Worm (Caenorhabditis elegans): Measurements from ENCODE around the gene lec-8.

The lec-8 gene

DNA sequence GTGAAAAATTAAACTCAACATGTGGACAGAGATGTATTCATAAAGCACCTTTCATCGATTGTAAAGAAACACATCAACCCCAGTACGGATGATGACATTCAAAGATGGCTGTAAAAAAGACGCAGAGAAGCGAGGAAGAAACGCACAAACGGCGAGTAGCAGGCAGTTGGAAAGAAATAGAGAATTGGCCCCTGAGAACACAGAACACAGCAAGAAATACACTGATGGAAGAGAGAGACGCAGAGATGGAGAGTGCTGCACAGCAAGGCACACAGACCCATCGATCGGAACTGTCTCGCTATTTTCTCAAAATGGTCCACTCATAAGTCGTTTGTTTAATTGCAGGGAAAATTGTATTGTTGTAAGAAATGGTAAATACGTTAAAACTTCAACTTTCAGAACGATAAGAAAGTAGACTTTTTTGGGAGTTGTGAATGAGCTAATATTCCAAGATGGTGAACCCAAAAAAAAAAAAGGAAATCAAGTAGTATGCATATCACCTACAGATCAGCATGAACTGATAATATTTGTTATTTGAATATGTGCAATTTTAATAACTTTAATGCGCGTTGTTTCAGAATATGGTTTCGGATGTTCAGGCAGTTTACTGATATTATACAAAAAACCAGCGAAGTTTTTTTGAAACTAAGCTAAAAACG is 27.6 kb upstream of the lec-8 start (continued):
- no peak for TF ChIP-seq daf-8 (GFP tag; IDR thresholded peaks at IDR 0.05)
- 0 out of 2 replicates have a peak, but pooled peaks have one; percentile 43 for TF ChIP-seq arid-1 (GFP tag; conservative IDR thresholded peaks at IDR 0.05)
- 0 out of 2 replicates have a peak, but pooled peaks have one; percentile 15 for TF ChIP-seq php-3 (GFP tag; IDR thresholded peaks at IDR 0.05)
- TF ChIP-seq nhr-76 (tag; optimal IDR thresholded peaks at IDR 0.05): no peak
- no peak for TF ChIP-seq unc-39 (tag; optimal IDR thresholded peaks at IDR 0.05)
- no peak for TF ChIP-seq fkh-10 (GFP tag; optimal IDR thresholded peaks at IDR 0.05)
- TF ChIP-seq aly-2 (tag; optimal IDR thresholded peaks at IDR 0.05): no peak
- no peak for TF ChIP-seq nhr-42 (GFP tag; IDR thresholded peaks at IDR 0.05)
- TF ChIP-seq dmd-9 (GFP tag; IDR thresholded peaks at IDR 0.05): no peak
- no peak for TF ChIP-seq ceh-44 (GFP tag; IDR thresholded peaks at IDR 0.05)
- no peak for TF ChIP-seq fos-1 (tag; optimal IDR thresholded peaks at IDR 0.05)
- no peak for TF ChIP-seq mxl-2 (GFP tag; conservative IDR thresholded peaks at IDR 0.05)
- TF ChIP-seq hmg-1.1 (GFP tag; IDR thresholded peaks at IDR 0.05): peak; percentile 82
- peak; percentile 80 for TF ChIP-seq hlh-11 (tag; optimal IDR thresholded peaks at IDR 0.05)
- peak; percentile 45 for TF ChIP-seq nhr-28 (tag; optimal IDR thresholded peaks at IDR 0.05)
- no peak for TF ChIP-seq F37D6.2 (tag; optimal IDR thresholded peaks at IDR 0.05)
- TF ChIP-seq zip-11 (GFP tag; IDR thresholded peaks at IDR 0.05): no peak
- TF ChIP-seq vab-7 (GFP tag; IDR thresholded peaks at IDR 0.05): no peak
- TF ChIP-seq egl-43 (GFP tag; IDR thresholded peaks at IDR 0.05): no peak
- no peak for TF ChIP-seq nhr-41 (GFP tag; IDR thresholded peaks at IDR 0.05)
- TF ChIP-seq snpc-1.2 (GFP tag; IDR thresholded peaks at IDR 0.05): no peak
- peak; percentile 33 for TF ChIP-seq pqm-1 (tag; optimal IDR thresholded peaks at IDR 0.05)
- TF ChIP-seq unc-130 (GFP tag; optimal IDR thresholded peaks at IDR 0.05): no peak
- no peak for TF ChIP-seq daf-12 (tag; optimal IDR thresholded peaks at IDR 0.05)
- no peak for TF ChIP-seq pha-4 (GFP tag; IDR thresholded peaks at IDR 0.05)
- peak; percentile 72 for TF ChIP-seq pha-4 (tag; optimal IDR thresholded peaks at IDR 0.05)
- TF ChIP-seq nhr-77 (tag; optimal IDR thresholded peaks at IDR 0.05): no peak
- TF ChIP-seq ceh-28 (tag; optimal IDR thresholded peaks at IDR 0.05): peak; percentile 38
- no peak for TF ChIP-seq zip-2 (tag; optimal IDR thresholded peaks at IDR 0.05)
- TF ChIP-seq lin-29 (GFP tag; IDR thresholded peaks at IDR 0.05): no peak
- no peak for TF ChIP-seq R02D3.7 (tag; optimal IDR thresholded peaks at IDR 0.05)
- TF ChIP-seq hlh-30 (tag; optimal IDR thresholded peaks at IDR 0.05; ENCODE audit: insufficient read depth): peak; percentile 61
- no peak for TF ChIP-seq ama-1 (optimal IDR thresholded peaks at IDR 0.05)
- no peak for TF ChIP-seq saeg-2 (GFP tag; IDR thresholded peaks at IDR 0.05)
- TF ChIP-seq sdz-12 (GFP tag; optimal IDR thresholded peaks at IDR 0.05): no peak
- no peak for TF ChIP-seq lim-7 (GFP tag; IDR thresholded peaks at IDR 0.05)
- TF ChIP-seq lin-1 (GFP tag; IDR thresholded peaks at IDR 0.05): no peak
- no peak for TF ChIP-seq madf-9 (GFP tag; conservative IDR thresholded peaks at IDR 0.05)
- TF ChIP-seq ceh-82 (tag; optimal IDR thresholded peaks at IDR 0.05): no peak
- TF ChIP-seq lin-13 (GFP tag; optimal IDR thresholded peaks at IDR 0.05): no peak
- TF ChIP-seq Y48G9A.11 (GFP tag; IDR thresholded peaks at IDR 0.05): no peak
- no peak for TF ChIP-seq spr-1 (tag; optimal IDR thresholded peaks at IDR 0.05)
- peak; percentile 75 for TF ChIP-seq rbr-2 (tag; optimal IDR thresholded peaks at IDR 0.05)
- no peak for TF ChIP-seq F10B5.3 (tag; optimal IDR thresholded peaks at IDR 0.05)
- TF ChIP-seq nhr-111 (GFP tag; optimal IDR thresholded peaks at IDR 0.05): no peak
- no peak for TF ChIP-seq T20F7.1 (GFP tag; optimal IDR thresholded peaks at IDR 0.05)
- TF ChIP-seq daf-16 (GFP tag; optimal IDR thresholded peaks at IDR 0.05): no peak
- peak; percentile 77 for TF ChIP-seq daf-16 (tag; optimal IDR thresholded peaks at IDR 0.05)
- TF ChIP-seq mes-2 (tag; optimal IDR thresholded peaks at IDR 0.05; ENCODE audit: poor library complexity, severe bottlenecking): peak; percentile 74
- TF ChIP-seq ceh-62 (tag; optimal IDR thresholded peaks at IDR 0.05): no peak
- no peak for TF ChIP-seq Y5F2A.4 (GFP tag; optimal IDR thresholded peaks at IDR 0.05)
- no peak for TF ChIP-seq aha-1 (tag)
- TF ChIP-seq F44E2.7 (GFP tag; IDR thresholded peaks at IDR 0.05): no peak

Measured in whole organism, L4 larva.